Fruit fly (Drosophila melanogaster): ENCODE measurements around the gene Acsf3.
A peak's percentile ranks its signal among the peaks of the same experiment; 100 is the strongest.

Gene Acsf3

dm6 chrX:7293874-7294559 lies 34.8 kb upstream of the Acsf3 start (continued):
- TF ChIP-seq PHDP (tag; optimal IDR thresholded peaks at IDR 0.05) (peak; percentile 93), cas (GFP tag; IDR thresholded peaks at IDR 0.05) (no peak), CG34422 (GFP tag; IDR thresholded peaks at IDR 0.05) (peak; percentile 82), CG4854 (GFP tag; optimal IDR thresholded peaks at IDR 0.05) (peak; percentile 35), CG17802 (tag; optimal IDR thresholded peaks at IDR 0.05) (peak; percentile 70), ewg (GFP tag; optimal IDR thresholded peaks at IDR 0.05) (peak; percentile 84), MTF-1 (GFP tag; optimal IDR thresholded peaks at IDR 0.05; ENCODE audit: borderline replicate concordance) (peak; percentile 73), Awh (GFP tag; IDR thresholded peaks at IDR 0.05) (peak; percentile 85), fd96Cb (tag; optimal IDR thresholded peaks at IDR 0.05) (peak; percentile 94), CG2875 (GFP tag; optimal IDR thresholded peaks at IDR 0.05) (peak; percentile 89), eyg (GFP tag; optimal IDR thresholded peaks at IDR 0.05) (no peak), CG8089 (GFP tag; optimal IDR thresholded peaks at IDR 0.05) (no peak), ash1 (GFP tag; optimal IDR thresholded peaks at IDR 0.05) (no peak), danr (GFP tag; IDR thresholded peaks at IDR 0.05) (peak; percentile 40; the same call in 1 of the 2 replicates), CG12299 (tag; optimal IDR thresholded peaks at IDR 0.05) (peak; percentile 93), gcm (GFP tag; optimal IDR thresholded peaks at IDR 0.05) (peak; percentile 96), CG2120 (GFP tag; optimal IDR thresholded peaks at IDR 0.05) (peak; percentile 15), CG16779 (GFP tag; IDR thresholded peaks at IDR 0.05) (no peak), cg (GFP tag; optimal IDR thresholded peaks at IDR 0.05) (peak; percentile 71), Dip3 (GFP tag; optimal IDR thresholded peaks at IDR 0.05) (no peak), ap (GFP tag; IDR thresholded peaks at IDR 0.05) (peak; percentile 84), D19A (tag; optimal IDR thresholded peaks at IDR 0.05) (peak; percentile 95), HmgZ (tag; optimal IDR thresholded peaks at IDR 0.05) (peak; percentile 65), D19B (GFP tag; optimal IDR thresholded peaks at IDR 0.05) (peak; percentile 49), CG17359 (tag; optimal IDR thresholded peaks at IDR 0.05) (peak; percentile 93), CG4730 (GFP tag; IDR thresholded peaks at IDR 0.05) (peak; percentile 52), CG5245 (GFP tag; optimal IDR thresholded peaks at IDR 0.05) (peak; percentile 65), oc (tag; optimal IDR thresholded peaks at IDR 0.05) (peak; percentile 91), E2f2 (GFP tag; IDR thresholded peaks at IDR 0.05) (peak; percentile 51; the same call in 1 of the 2 replicates), CG11560 (tag; IDR thresholded peaks at IDR 0.05) (0 out of 3 replicates have a peak, but pooled peaks have one; percentile 46), HmgD (GFP tag; optimal IDR thresholded peaks at IDR 0.05) (no peak), psq (GFP tag; optimal IDR thresholded peaks at IDR 0.05) (peak; percentile 51), CG7271 (tag; optimal IDR thresholded peaks at IDR 0.05) (peak; percentile 86), fd102C (GFP tag; optimal IDR thresholded peaks at IDR 0.05) (peak; percentile 78), luna (GFP tag; optimal IDR thresholded peaks at IDR 0.05) (no peak), sug (tag; optimal IDR thresholded peaks at IDR 0.05) (peak; percentile 71), CG6854 (GFP tag; optimal IDR thresholded peaks at IDR 0.05) (peak; percentile 81), CG4404 (GFP tag; IDR thresholded peaks at IDR 0.05) (peak; percentile 71), CG32767 (GFP tag; IDR thresholded peaks at IDR 0.05) (peak; percentile 74), CG6175 (GFP tag; IDR thresholded peaks at IDR 0.05) (no peak)

dm6 chrX:7295973-7296372 lies 32.9 kb upstream of the Acsf3 start:
- TF ChIP-seq E2f2 (GFP tag; IDR thresholded peaks at IDR 0.05) (no peak), br (optimal IDR thresholded peaks at IDR 0.05) (no peak), chn (GFP tag; optimal IDR thresholded peaks at IDR 0.05) (no peak), grn (GFP tag; optimal IDR thresholded peaks at IDR 0.05) (peak; percentile 83), sd (tag; optimal IDR thresholded peaks at IDR 0.05) (peak; percentile 7), lola (GFP tag; optimal IDR thresholded peaks at IDR 0.05) (no peak), salm (tag; optimal IDR thresholded peaks at IDR 0.05) (no peak), caup (GFP tag; optimal IDR thresholded peaks at IDR 0.05; ENCODE audit: severe bottlenecking) (no peak), kni (GFP tag; optimal IDR thresholded peaks at IDR 0.05) (peak; percentile 79), Med (GFP tag) (peak; percentile 55)
